Worm (Caenorhabditis elegans) whole organism, young adult: ENCODE results near the gene DH11.5.

Experiments used
- B0019.2 ChIP-seq: fragments of 200-800 bp; sonication (Bioruptor generic); conservative IDR thresholded peaks from 2 replicates; pipeline ENCODE4 v1.3.6; 2022; ENCODE audit warnings: missing genetic modification reagents, missing genetic modification characterization, missing compliant biosample characterization
- B0336.3 ChIP-seq: fragments of 200-800 bp; sonication (Bioruptor generic); IDR thresholded peaks from 2 replicates; pipeline ENCODE4 v1.3.6; 2022; ENCODE audit warnings: missing genetic modification characterization, missing compliant biosample characterization
- C17E4.6 ChIP-seq: fragments of 200-800 bp; sonication (Bioruptor generic); IDR thresholded peaks from 2 replicates; pipeline ENCODE4 v1.3.6; 2022; ENCODE audit warnings: missing genetic modification reagents, missing genetic modification characterization, missing compliant biosample characterization
- D2030.7 ChIP-seq: fragments of 200-800 bp; sonication (Bioruptor generic); IDR thresholded peaks from 2 replicates; pipeline ENCODE4 v1.3.6; 2022; ENCODE audit warnings: missing genetic modification reagents, missing genetic modification characterization, missing compliant biosample characterization
- F37B4.10 ChIP-seq: fragments of 200-800 bp; sonication (Bioruptor generic); IDR thresholded peaks from 2 replicates; pipeline ENCODE4 v1.3.6; 2022; ENCODE audit warnings: missing genetic modification characterization, missing compliant biosample characterization
- F39B2.1 ChIP-seq: fragments of 200-800 bp; sonication (Bioruptor generic); IDR thresholded peaks from 2 replicates; pipeline ENCODE4 v1.3.6; 2022; ENCODE audit warnings: missing genetic modification reagents, missing genetic modification characterization, missing compliant biosample characterization
- F52B5.7 ChIP-seq: sonication (generic microtip); optimal IDR thresholded peaks from 2 replicates; lab custom pipeline; 2016; ENCODE audit warnings: mild to moderate bottlenecking, missing genetic modification characterization, missing compliant biosample characterization
- T07F8.4 ChIP-seq: sonication (generic microtip); optimal IDR thresholded peaks from 2 replicates; lab custom pipeline; 2016; ENCODE audit warnings: mild to moderate bottlenecking, missing genetic modification characterization, moderate library complexity, missing compliant biosample characterization
- Y53G8AR.9 ChIP-seq: fragments of 200-800 bp; sonication (Bioruptor generic); conservative IDR thresholded peaks from 2 replicates; pipeline ENCODE4 v1.3.6; 2022; ENCODE audit warnings: missing genetic modification reagents, missing genetic modification characterization, missing compliant biosample characterization
- Y67H2A.10 ChIP-seq: fragments of 200-800 bp; sonication (Bioruptor generic); conservative IDR thresholded peaks from 2 replicates; pipeline ENCODE4 v1.3.6; 2022; ENCODE audit warnings: missing genetic modification reagents, missing genetic modification characterization, missing compliant biosample characterization
- ZK185.1 ChIP-seq: sonication (generic microtip); optimal IDR thresholded peaks from 2 replicates; lab custom pipeline; 2016; ENCODE audit warnings: mild to moderate bottlenecking, missing genetic modification characterization, missing compliant biosample characterization; ENCODE audit not compliant: poor library complexity, severe bottlenecking
- akir-1 ChIP-seq: fragments of 200-800 bp; sonication (Bioruptor generic); optimal IDR thresholded peaks from 2 replicates; lab custom pipeline; 2018; ENCODE audit warnings: mild to moderate bottlenecking, missing genetic modification characterization, moderate library complexity, missing compliant biosample characterization
- ama-1 ChIP-seq, 3 experiments: fragments of 150-350 bp in 1 of 3; sonication (generic microtip) in 2 of 3; optimal IDR thresholded peaks; 2 replicates each; lab custom pipeline; 2014 to 2018; ENCODE audit warnings: missing biosample characterization in 2 of 3, missing genetic modification characterization in 2 of 3, missing genetic modification reagents in 2 of 3
- aptf-2 ChIP-seq: fragments of 200-800 bp; sonication (Bioruptor generic); conservative IDR thresholded peaks from 2 replicates; pipeline ENCODE4 v1.3.6; 2022; ENCODE audit warnings: missing genetic modification reagents, missing genetic modification characterization, missing compliant biosample characterization
- athp-1 ChIP-seq: sonication (generic microtip); optimal IDR thresholded peaks from 2 replicates; lab custom pipeline; 2017; ENCODE audit warnings: mild to moderate bottlenecking, missing genetic modification characterization, missing compliant biosample characterization
- cebp-1 ChIP-seq, 2 experiments: fragments of 200-800 bp in 1 of 2; sonication (Bioruptor generic) in 1 of 2; sonication (generic microtip) in 1 of 2; IDR thresholded peaks in 1 of 2; optimal IDR thresholded peaks in 1 of 2; 2 replicates each; pipeline versions ENCODE4 v1.3.6 to Lab custom; 2017 to 2022; ENCODE audit warnings: missing compliant biosample characterization in 2 of 2, missing genetic modification characterization in 2 of 2, mild to moderate bottlenecking in 1 of 2, missing genetic modification reagents in 1 of 2, moderate library complexity in 1 of 2
- ceh-27 ChIP-seq: fragments of 200-800 bp; sonication (Bioruptor generic); optimal IDR thresholded peaks from 2 replicates; lab custom pipeline; 2018; ENCODE audit warnings: mild to moderate bottlenecking, missing genetic modification characterization, moderate library complexity, missing compliant biosample characterization
- dox-1 ChIP-seq: fragments of 200-800 bp; sonication (Bioruptor generic); IDR thresholded peaks from 2 replicates; pipeline ENCODE4 v1.3.6; 2022; ENCODE audit warnings: missing genetic modification reagents, missing genetic modification characterization, missing compliant biosample characterization
- dpff-1 ChIP-seq: sonication (generic microtip); optimal IDR thresholded peaks from 2 replicates; lab custom pipeline; 2017; ENCODE audit warnings: mild to moderate bottlenecking, missing genetic modification characterization, missing compliant biosample characterization
- dpl-1 ChIP-seq: fragments of 150-350 bp; optimal IDR thresholded peaks from 2 replicates; lab custom pipeline; 2014; ENCODE audit warnings: missing biosample characterization, missing genetic modification reagents, missing genetic modification characterization
- egl-18 ChIP-seq: fragments of 200-800 bp; sonication (Bioruptor generic); IDR thresholded peaks from 2 replicates; pipeline ENCODE4 v1.3.6; 2022; ENCODE audit warnings: missing genetic modification reagents, missing genetic modification characterization, missing compliant biosample characterization
- egl-44 ChIP-seq: fragments of 200-800 bp; sonication (Bioruptor generic); IDR thresholded peaks from 2 replicates; pipeline ENCODE4 v1.3.6; 2022; ENCODE audit warnings: missing genetic modification reagents, missing genetic modification characterization, missing compliant biosample characterization
- him-1 ChIP-seq: sonication (generic microtip); optimal IDR thresholded peaks from 2 replicates; lab custom pipeline; 2016; ENCODE audit warnings: missing genotype, missing genetic modification reagents, missing genetic modification characterization, missing compliant biosample characterization
- let-607 ChIP-seq, 2 experiments: fragments of 200-800 bp in 1 of 2; sonication (Bioruptor generic) in 1 of 2; sonication (generic microtip) in 1 of 2; optimal IDR thresholded peaks; 2 replicates each; lab custom pipeline; 2016 to 2018; ENCODE audit warnings: mild to moderate bottlenecking in 2 of 2, missing compliant biosample characterization in 2 of 2, missing genetic modification characterization in 2 of 2, moderate library complexity in 2 of 2, missing genotype in 1 of 2
- lin-26 ChIP-seq: fragments of 200-800 bp; sonication (Bioruptor generic); IDR thresholded peaks from 2 replicates; pipeline ENCODE4 v1.3.6; 2022; ENCODE audit warnings: missing genetic modification reagents, missing genetic modification characterization, missing compliant biosample characterization
- lin-35 ChIP-seq, 3 experiments: fragments of 150-350 bp in 2 of 3; sonication (generic microtip) in 1 of 3; optimal IDR thresholded peaks; 2 replicates each; lab custom pipeline; 2014 to 2018; ENCODE audit warnings: missing biosample characterization in 3 of 3, missing genetic modification characterization in 3 of 3, missing genetic modification reagents in 3 of 3
- lin-40 ChIP-seq: sonication (generic microtip); optimal IDR thresholded peaks from 2 replicates; lab custom pipeline; 2016; ENCODE audit warnings: missing genetic modification characterization, mild to moderate bottlenecking, missing compliant biosample characterization, missing genotype, missing genetic modification reagents
- lir-1 ChIP-seq: fragments of 200-800 bp; sonication (Bioruptor generic); conservative IDR thresholded peaks from 2 replicates; pipeline ENCODE4 v1.3.6; 2022; ENCODE audit warnings: missing genetic modification reagents, missing genetic modification characterization, missing compliant biosample characterization
- lsl-1 ChIP-seq: fragments of 200-800 bp; sonication (Bioruptor generic); optimal IDR thresholded peaks from 2 replicates; lab custom pipeline; 2018; ENCODE audit warnings: mild to moderate bottlenecking, missing genetic modification characterization, moderate library complexity, missing compliant biosample characterization
- mel-28 ChIP-seq: sonication (generic microtip); optimal IDR thresholded peaks from 2 replicates; lab custom pipeline; 2016; ENCODE audit warnings: borderline replicate concordance, mild to moderate bottlenecking, missing genetic modification characterization, missing compliant biosample characterization
- mxl-1 ChIP-seq: sonication (generic microtip); optimal IDR thresholded peaks from 2 replicates; lab custom pipeline; 2016; ENCODE audit warnings: missing genetic modification characterization, missing compliant biosample characterization
- nfya-1 ChIP-seq: sonication (generic microtip); optimal IDR thresholded peaks from 2 replicates; lab custom pipeline; 2017; ENCODE audit warnings: antibody characterized with exemption, missing compliant biosample characterization, missing genetic modification characterization, borderline replicate concordance; ENCODE audit not compliant: insufficient read depth
- nfya-2 ChIP-seq: fragments of 200-800 bp; sonication (Bioruptor generic); IDR thresholded peaks from 2 replicates; pipeline ENCODE4 v1.3.6; 2022; ENCODE audit warnings: missing genetic modification reagents, missing genetic modification characterization, missing compliant biosample characterization
- nhr-120 ChIP-seq: fragments of 200-800 bp; sonication (Bioruptor generic); IDR thresholded peaks from 2 replicates; pipeline ENCODE4 v1.3.6; 2022; ENCODE audit warnings: missing genetic modification characterization, missing compliant biosample characterization
- nhr-179 ChIP-seq: sonication (generic microtip); optimal IDR thresholded peaks from 2 replicates; lab custom pipeline; 2016; ENCODE audit warnings: mild to moderate bottlenecking, missing genetic modification characterization, missing compliant biosample characterization
- nhr-27 ChIP-seq: fragments of 200-800 bp; sonication (Bioruptor generic); optimal IDR thresholded peaks from 2 replicates; lab custom pipeline; 2018; ENCODE audit warnings: mild to moderate bottlenecking, missing genetic modification characterization, moderate library complexity, missing compliant biosample characterization
- pbrm-1 ChIP-seq: fragments of 200-800 bp; sonication (Bioruptor generic); IDR thresholded peaks from 2 replicates; pipeline ENCODE4 v1.3.6; 2022; ENCODE audit warnings: missing genetic modification reagents, missing genetic modification characterization, missing compliant biosample characterization
- repo-1 ChIP-seq: sonication (generic microtip); optimal IDR thresholded peaks from 2 replicates; lab custom pipeline; 2017; ENCODE audit warnings: mild to moderate bottlenecking, missing genetic modification characterization, missing compliant biosample characterization
- rpc-1 ChIP-seq, 2 experiments: fragments of 150-350 bp in 1 of 2; sonication (generic microtip) in 1 of 2; optimal IDR thresholded peaks; 2 replicates each; lab custom pipeline; 2014 to 2018; ENCODE audit warnings: missing biosample characterization in 1 of 2, missing genetic modification characterization in 1 of 2, missing genetic modification reagents in 1 of 2, missing genotype in 1 of 2
- snpc-4 ChIP-seq, 5 experiments: fragments of 150-350 bp in 1 of 5; sonication (generic microtip) in 4 of 5; optimal IDR thresholded peaks; 2 replicates each; lab custom pipeline; 2014 to 2018; ENCODE audit warnings: missing genetic modification characterization in 5 of 5, missing biosample characterization in 3 of 5, antibody characterized with exemption in 2 of 5, mild to moderate bottlenecking in 2 of 5, missing compliant biosample characterization in 2 of 5, missing genotype in 2 of 5, moderate library complexity in 2 of 5, missing genetic modification reagents in 1 of 5
- somi-1 ChIP-seq: fragments of 200-800 bp; sonication (Bioruptor generic); optimal IDR thresholded peaks from 2 replicates; lab custom pipeline; 2018; ENCODE audit warnings: mild to moderate bottlenecking, missing genetic modification characterization, missing compliant biosample characterization
- unc-130 ChIP-seq: sonication (generic microtip); optimal IDR thresholded peaks from 2 replicates; lab custom pipeline; 2016; ENCODE audit warnings: missing genetic modification reagents, missing genetic modification characterization, missing compliant biosample characterization
- unc-62 ChIP-seq: fragments of 150-350 bp; optimal IDR thresholded peaks from 2 replicates; lab custom pipeline; 2014; ENCODE audit warnings: missing biosample characterization, missing genetic modification reagents, missing genetic modification characterization
- zfh-2 ChIP-seq: fragments of 200-800 bp; sonication (Bioruptor generic); conservative IDR thresholded peaks from 2 replicates; pipeline ENCODE4 v1.3.6; 2022; ENCODE audit warnings: missing genetic modification reagents, missing genetic modification characterization, missing compliant biosample characterization
- ztf-22 ChIP-seq: fragments of 200-800 bp; sonication (Bioruptor generic); optimal IDR thresholded peaks from 2 replicates; lab custom pipeline; 2018; ENCODE audit warnings: mild to moderate bottlenecking, missing genetic modification characterization, moderate library complexity, missing compliant biosample characterization

DH11.5 gene

ce11 chrII:8016761-8017160 lies 40.4 kb downstream of the DH11.5 start (continued):
- no peak for TF ChIP-seq nfya-1 (tag; lab: Kevin White, UChicago)
- 0 out of 2 replicates have a peak, but pooled peaks have one; percentile 30 for TF ChIP-seq pbrm-1 (GFP tag; lab: Robert Waterston, UW)
- TF ChIP-seq egl-18 (GFP tag; lab: Robert Waterston, UW): no peak
- peak; percentile 90 for TF ChIP-seq somi-1
- TF ChIP-seq B0019.2: no peak
- no peak for TF ChIP-seq him-1 (tag; lab: Kevin White, UChicago)
- TF ChIP-seq ZK185.1 (tag; lab: Kevin White, UChicago): no peak
- TF ChIP-seq nhr-120 (GFP tag; lab: Robert Waterston, UW): no peak
- 0 out of 2 replicates have a peak, but pooled peaks have one; percentile 54 for TF ChIP-seq Y53G8AR.9
- TF ChIP-seq F52B5.7 (tag; lab: Kevin White, UChicago): no peak
- 0 out of 2 replicates have a peak, but pooled peaks have one; percentile 33 for TF ChIP-seq egl-44 (GFP tag; lab: Robert Waterston, UW)
- TF ChIP-seq mxl-1 (tag; lab: Kevin White, UChicago): no peak
- TF ChIP-seq lin-40: peak; percentile 64
- TF ChIP-seq ztf-22 (GFP tag; lab: Kevin White, UChicago): peak; percentile 17
- no peak for TF ChIP-seq athp-1
- no peak for TF ChIP-seq unc-130 (GFP tag; lab: Kevin White, UChicago)
- TF ChIP-seq nhr-27: no peak
- no peak for TF ChIP-seq repo-1 (tag; lab: Kevin White, UChicago)
- TF ChIP-seq dpff-1 (tag; lab: Kevin White, UChicago): no peak
- peak; percentile 5 for TF ChIP-seq ama-1 (optimal IDR thresholded peaks at IDR 0.05; lab: Kevin White, UChicago)
- no peak for TF ChIP-seq ama-1 (GFP tag; optimal IDR thresholded peaks at IDR 0.05; lab: Kevin White, UChicago)
- no peak for TF ChIP-seq D2030.7
- peak in 1 of 2 experiments; percentile 39 for TF ChIP-seq let-607 (tag; optimal IDR thresholded peaks at IDR 0.05; lab: Kevin White, UChicago)
- TF ChIP-seq akir-1: peak; percentile 28
- no peak for TF ChIP-seq C17E4.6 (GFP tag; lab: Robert Waterston, UW)
- peak; percentile 45 for TF ChIP-seq unc-62 (GFP tag; lab: Kevin White, UChicago)
- no peak for TF ChIP-seq F37B4.10
- 0 out of 2 replicates have a peak, but pooled peaks have one; percentile 4 for TF ChIP-seq dox-1 (GFP tag; lab: Robert Waterston, UW)
- TF ChIP-seq lsl-1 (GFP tag; lab: Kevin White, UChicago): no peak
- 0 out of 2 replicates have a peak, but pooled peaks have one; percentile 8 for TF ChIP-seq cebp-1 (GFP tag; IDR thresholded peaks at IDR 0.05; lab: Robert Waterston, UW)
- peak; percentile 72 for TF ChIP-seq cebp-1 (tag; optimal IDR thresholded peaks at IDR 0.05; lab: Kevin White, UChicago)
- TF ChIP-seq lin-26 (GFP tag; lab: Robert Waterston, UW): peak; percentile 70; the same call in 1 of the 2 replicates
- peak in 1 of 3 experiments; percentile 28 for TF ChIP-seq lin-35 (GFP tag; optimal IDR thresholded peaks at IDR 0.05; lab: Kevin White, UChicago)
- TF ChIP-seq F39B2.1 (GFP tag; lab: Robert Waterston, UW): no peak
- TF ChIP-seq T07F8.4 (tag; lab: Kevin White, UChicago): no peak
- no peak for TF ChIP-seq zfh-2 (GFP tag; lab: Robert Waterston, UW)
- 0 out of 2 replicates have a peak, but pooled peaks have one; percentile 60 for TF ChIP-seq lir-1 (GFP tag; lab: Robert Waterston, UW)
- no peak for TF ChIP-seq aptf-2
- no peak for TF ChIP-seq rpc-1 (optimal IDR thresholded peaks at IDR 0.05; lab: Kevin White, UChicago)
- TF ChIP-seq rpc-1 (tag; optimal IDR thresholded peaks at IDR 0.05; lab: Kevin White, UChicago): no peak
- 0 out of 2 replicates have a peak, but pooled peaks have one; percentile 8 for TF ChIP-seq B0336.3 (GFP tag; lab: Robert Waterston, UW)
- TF ChIP-seq nhr-179 (tag; lab: Kevin White, UChicago): no peak
- no peak for TF ChIP-seq snpc-4 (GFP tag; optimal IDR thresholded peaks at IDR 0.05; lab: Kevin White, UChicago)
- TF ChIP-seq snpc-4 (tag; optimal IDR thresholded peaks at IDR 0.05; lab: Kevin White, UChicago): peak in 1 of 4 experiments; percentile 6
- TF ChIP-seq dpl-1: no peak
- TF ChIP-seq mel-28 (tag; lab: Kevin White, UChicago): no peak
- no peak for TF ChIP-seq nfya-2 (GFP tag; lab: Robert Waterston, UW)
- TF ChIP-seq Y67H2A.10: peak; percentile 51; the same call in 1 of the 2 replicates
- TF ChIP-seq ceh-27 (GFP tag; lab: Kevin White, UChicago): no peak
